Fruit fly (Drosophila melanogaster): ENCODE data around the gene mamo.

mamo gene

DNA sequence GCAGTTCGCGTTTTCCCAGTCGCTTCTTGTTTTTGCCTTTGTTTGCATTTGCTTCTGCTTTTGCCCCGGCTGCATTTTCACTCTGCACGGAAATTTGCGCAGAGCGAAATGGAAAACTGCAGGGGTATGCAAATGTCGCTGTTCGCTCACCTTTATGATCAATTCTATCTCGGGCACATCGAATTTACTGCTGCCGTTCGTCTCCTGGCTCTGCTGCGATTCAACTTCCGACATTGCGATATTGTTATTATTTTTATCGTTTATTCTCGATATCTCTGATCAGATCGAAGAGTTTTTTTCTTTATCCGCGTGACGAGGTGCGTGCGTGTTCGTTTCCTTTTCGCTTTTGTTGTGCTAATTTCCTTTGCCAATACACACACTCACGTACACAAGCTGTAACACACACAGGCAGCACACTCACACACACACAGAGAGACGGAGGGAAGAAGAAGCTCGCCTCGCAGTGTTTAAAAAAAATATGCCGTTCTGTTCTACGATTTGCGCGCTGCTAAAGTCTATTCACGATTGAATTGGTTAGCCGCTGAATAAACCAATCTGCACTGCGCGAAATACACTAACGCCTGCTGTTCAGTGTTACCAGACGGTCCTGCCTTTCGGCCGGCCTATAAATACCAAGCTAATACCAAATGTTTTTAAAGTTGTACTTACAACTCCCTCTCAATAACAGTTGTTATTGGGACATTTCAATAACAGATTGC lies 168.4 kb downstream of the mamo start, which contains the start of gene Clic (continued):
- TF ChIP-seq Chrac-16 (GFP tag; optimal IDR thresholded peaks at IDR 0.05) = no peak
- no peak for TF ChIP-seq eve (GFP tag; optimal IDR thresholded peaks at IDR 0.05)
- no peak for TF ChIP-seq Camta (GFP tag; optimal IDR thresholded peaks at IDR 0.05)
- TF ChIP-seq esg (GFP tag; conservative IDR thresholded peaks at IDR 0.05) = no peak
- no peak for TF ChIP-seq gcm (GFP tag; optimal IDR thresholded peaks at IDR 0.05)
- TF ChIP-seq bowl (GFP tag; IDR thresholded peaks at IDR 0.05) = no peak
- no peak for TF ChIP-seq trh (GFP tag; optimal IDR thresholded peaks at IDR 0.05)
- no peak for TF ChIP-seq CG1024 (GFP tag; IDR thresholded peaks at IDR 0.05)
- TF ChIP-seq Drgx (GFP tag; IDR thresholded peaks at IDR 0.05) = no peak
- TF ChIP-seq cwo (GFP tag; optimal IDR thresholded peaks at IDR 0.05) = no peak
- TF ChIP-seq CG7928 (GFP tag; optimal IDR thresholded peaks at IDR 0.05) = no peak
- no peak for TF ChIP-seq CG10366 (GFP tag; IDR thresholded peaks at IDR 0.05)
- TF ChIP-seq CG7786 (GFP tag; optimal IDR thresholded peaks at IDR 0.05) = no peak
- no peak for TF ChIP-seq MTF-1 (GFP tag; optimal IDR thresholded peaks at IDR 0.05; ENCODE audit: borderline replicate concordance)
- peak; percentile 20 for TF ChIP-seq CG6813 (GFP tag; optimal IDR thresholded peaks at IDR 0.05)
- TF ChIP-seq Oaz (GFP tag; IDR thresholded peaks at IDR 0.05) = no peak
- no peak for TF ChIP-seq CG34224 (GFP tag; IDR thresholded peaks at IDR 0.05; ENCODE audit: partially characterized antibody)
- no peak for TF ChIP-seq Kr (GFP tag; optimal IDR thresholded peaks at IDR 0.05)
- peak; percentile 6 for TF ChIP-seq CG4707 (GFP tag; optimal IDR thresholded peaks at IDR 0.05)
- no peak for TF ChIP-seq CG5180 (GFP tag; optimal IDR thresholded peaks at IDR 0.05)
- no peak for TF ChIP-seq gce (GFP tag; IDR thresholded peaks at IDR 0.05)
- no peak for TF ChIP-seq ken (GFP tag; IDR thresholded peaks at IDR 0.05)
- TF ChIP-seq CG7987 (GFP tag; optimal IDR thresholded peaks at IDR 0.05) = peak; percentile 71
- no peak for TF ChIP-seq CG6654 (GFP tag; optimal IDR thresholded peaks at IDR 0.05)
- no peak for TF ChIP-seq CG1602 (GFP tag; optimal IDR thresholded peaks at IDR 0.05)
- TF ChIP-seq CG8924 (tag; optimal IDR thresholded peaks at IDR 0.05) = peak; percentile 30
- TF ChIP-seq CG9437 (GFP tag; optimal IDR thresholded peaks at IDR 0.05) = no peak
- TF ChIP-seq Rx (GFP tag; IDR thresholded peaks at IDR 0.05) = no peak
- no peak for TF ChIP-seq Dll (GFP tag; IDR thresholded peaks at IDR 0.05; ENCODE audit: partially characterized antibody)
- no peak for TF ChIP-seq CG11093 (GFP tag; IDR thresholded peaks at IDR 0.05)
- peak; percentile 55 for TF ChIP-seq Hmr (GFP tag; optimal IDR thresholded peaks at IDR 0.05)
- TF ChIP-seq Six4 (GFP tag; optimal IDR thresholded peaks at IDR 0.05) = no peak
- TF ChIP-seq NFAT (GFP tag; IDR thresholded peaks at IDR 0.05) = peak; percentile 55; the same call in 1 of the 2 replicates
- peak; percentile 38 for TF ChIP-seq sqz (GFP tag; optimal IDR thresholded peaks at IDR 0.05)
- peak; percentile 5 for TF ChIP-seq CG4617 (GFP tag; optimal IDR thresholded peaks at IDR 0.05; ENCODE audit: borderline replicate concordance)
- no peak for TF ChIP-seq CG7271 (tag; optimal IDR thresholded peaks at IDR 0.05)
- no peak for TF ChIP-seq Hr51 (GFP tag; optimal IDR thresholded peaks at IDR 0.05)
- TF ChIP-seq chn (GFP tag; optimal IDR thresholded peaks at IDR 0.05) = no peak
- TF ChIP-seq CG2889 (GFP tag; IDR thresholded peaks at IDR 0.05) = no peak
- TF ChIP-seq dati (GFP tag; IDR thresholded peaks at IDR 0.05) = no peak
- TF ChIP-seq croc (GFP tag; conservative IDR thresholded peaks at IDR 0.05) = no peak
- TF ChIP-seq fd102C (GFP tag; optimal IDR thresholded peaks at IDR 0.05) = no peak
- TF ChIP-seq CG12071 (GFP tag; optimal IDR thresholded peaks at IDR 0.05) = peak; percentile 30
- TF ChIP-seq Sin3A (optimal IDR thresholded peaks at IDR 0.05) = no peak
- no peak for TF ChIP-seq CG16815 (GFP tag; optimal IDR thresholded peaks at IDR 0.05)
- no peak for TF ChIP-seq yki (optimal IDR thresholded peaks at IDR 0.05)
- no peak for TF ChIP-seq lab (GFP tag; optimal IDR thresholded peaks at IDR 0.05)
- peak; percentile 15; the same call in 1 of the 2 replicates for TF ChIP-seq HLH3B (GFP tag; IDR thresholded peaks at IDR 0.05)
- TF ChIP-seq CG17328 (GFP tag; IDR thresholded peaks at IDR 0.05) = no peak
- no peak for TF ChIP-seq pum (GFP tag; optimal IDR thresholded peaks at IDR 0.05)

Measured in whole organism, embryonic.